Fruit fly (Drosophila melanogaster) whole organism, adult: ENCODE measurements around the gene CAH5.

Experiments used
- CG12768 ChIP-seq: fragments of 200-800 bp; sonication (Bioruptor generic); optimal IDR thresholded peaks from 2 replicates; lab custom pipeline; 2017; ENCODE audit warnings: missing biosample characterization, missing genetic modification characterization, mild to moderate bottlenecking, moderate library complexity, missing genetic modification reagents
- CG1620 ChIP-seq: fragments of 200-800 bp; sonication (Bioruptor generic); optimal IDR thresholded peaks from 2 replicates; lab custom pipeline; 2016; ENCODE audit warnings: missing biosample characterization, missing genetic modification characterization
- CG33017 ChIP-seq: fragments of 200-800 bp; sonication (Bioruptor generic); optimal IDR thresholded peaks from 2 replicates; lab custom pipeline; 2018; ENCODE audit warnings: missing biosample characterization, mild to moderate bottlenecking, missing genetic modification characterization, moderate library complexity
- CG5204 ChIP-seq: fragments of 200-800 bp; sonication (Bioruptor generic); optimal IDR thresholded peaks from 2 replicates; lab custom pipeline; 2016; ENCODE audit warnings: missing biosample characterization, missing genetic modification characterization
- CG7101 ChIP-seq: fragments of 200-800 bp; sonication (Bioruptor generic); optimal IDR thresholded peaks from 2 replicates; lab custom pipeline; 2018; ENCODE audit warnings: missing biosample characterization, mild to moderate bottlenecking, missing genetic modification characterization, moderate library complexity
- Clk ChIP-seq: fragments of 200-800 bp; sonication (Bioruptor generic); optimal IDR thresholded peaks from 2 replicates; lab custom pipeline; 2017; ENCODE audit warnings: missing biosample characterization, missing genetic modification characterization
- Crg-1 ChIP-seq: fragments of 200-800 bp; sonication (Bioruptor generic); optimal IDR thresholded peaks from 2 replicates; lab custom pipeline; 2016; ENCODE audit warnings: missing biosample characterization, missing genetic modification characterization
- Mnt ChIP-seq: fragments of 200-800 bp; sonication (Bioruptor generic); optimal IDR thresholded peaks from 2 replicates; lab custom pipeline; 2016; ENCODE audit warnings: missing biosample characterization, mild to moderate bottlenecking, missing genetic modification characterization
- bab1 ChIP-seq: fragments of 200-800 bp; sonication (Bioruptor generic); optimal IDR thresholded peaks from 3 replicates; lab custom pipeline; 2019; ENCODE audit warnings: missing biosample characterization, mild to moderate bottlenecking, missing genetic modification characterization, moderate library complexity
- cic ChIP-seq: fragments of 200-800 bp; sonication (Bioruptor generic); optimal IDR thresholded peaks from 2 replicates; lab custom pipeline; 2017; ENCODE audit warnings: missing biosample characterization, mild to moderate bottlenecking, missing genetic modification characterization, moderate library complexity
- kay ChIP-seq: fragments of 200-800 bp; sonication (Bioruptor generic); peaks from one replicate; lab custom pipeline; 2016; ENCODE audit warnings: missing biosample characterization, missing genetic modification characterization, borderline replicate concordance
- ovo ChIP-seq: fragments of 200-800 bp; sonication (Bioruptor generic); optimal IDR thresholded peaks from 2 replicates; lab custom pipeline; 2016; ENCODE audit warnings: missing biosample characterization, missing genetic modification characterization
- tj ChIP-seq: fragments of 200-800 bp; sonication (Bioruptor generic); optimal IDR thresholded peaks from 3 replicates; lab custom pipeline; 2017; ENCODE audit warnings: missing biosample characterization, mild to moderate bottlenecking, missing genetic modification characterization, moderate library complexity

- TF ChIP-seq Clk (GFP tag; lab: Kevin White, UChicago) = no peak
- TF ChIP-seq tj (GFP tag; lab: Kevin White, UChicago) = no peak
- no peak for TF ChIP-seq ovo
- TF ChIP-seq Crg-1 (GFP tag; lab: Kevin White, UChicago) = no peak
- TF ChIP-seq CG33017 (tag; lab: Kevin White, UChicago) = no peak
- no peak for TF ChIP-seq bab1
- TF ChIP-seq kay (GFP tag; lab: Kevin White, UChicago) = no peak
- TF ChIP-seq CG12768 = no peak
- TF ChIP-seq cic (GFP tag; lab: Kevin White, UChicago) = no peak
- no peak for TF ChIP-seq CG7101
- TF ChIP-seq CG1620 (GFP tag; lab: Kevin White, UChicago) = no peak
- no peak for TF ChIP-seq CG5204 (GFP tag; lab: Kevin White, UChicago)
- TF ChIP-seq Mnt (GFP tag; lab: Kevin White, UChicago) = no peak
Measured at dm6 chr3R:31290195-31290594, 27.8 kb downstream of the CAH5 start.
